Fruit fly (Drosophila melanogaster): Measurements from ENCODE around the gene PGRP-LD.

Gene PGRP-LD

DNA sequence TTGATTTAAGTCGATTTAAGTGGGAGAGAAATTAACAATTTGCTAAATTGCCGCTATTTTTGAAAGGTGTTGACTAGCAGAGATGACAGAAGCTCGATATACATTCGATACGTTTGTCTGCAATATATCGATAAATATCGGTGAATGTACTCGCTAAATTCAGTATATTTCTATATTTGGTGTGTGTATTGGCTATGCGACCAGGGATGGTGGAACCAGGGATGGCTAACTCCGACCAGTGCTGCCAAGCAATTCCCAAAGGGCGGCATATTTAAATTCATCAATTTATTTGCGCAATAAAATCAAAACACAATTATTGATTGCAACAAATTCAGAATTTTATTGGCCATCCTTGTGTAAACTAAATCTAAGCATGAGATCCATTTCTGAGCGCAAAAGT lies 33.2 kb downstream of the PGRP-LD start, which contains the start of gene mad2:
mad2 (minus strand) TSS at position 78 of the 400 bp plus-strand sequence.
- peak; percentile 98 for TF ChIP-seq pzg (GFP tag; optimal IDR thresholded peaks at IDR 0.05)
- no peak for TF ChIP-seq shn (GFP tag; optimal IDR thresholded peaks at IDR 0.05)
- no peak for TF ChIP-seq nom (GFP tag; optimal IDR thresholded peaks at IDR 0.05)
- TF ChIP-seq gsb (GFP tag; IDR thresholded peaks at IDR 0.05), result no peak
- no peak for TF ChIP-seq dimm (GFP tag; IDR thresholded peaks at IDR 0.05)
- no peak for TF ChIP-seq Tbp (GFP tag; optimal IDR thresholded peaks at IDR 0.05)
- peak; percentile 34 for TF ChIP-seq NC2β (GFP tag; optimal IDR thresholded peaks at IDR 0.05)
- TF ChIP-seq insv (GFP tag; optimal IDR thresholded peaks at IDR 0.05), result peak in 1 of 2 experiments; percentile 44
- TF ChIP-seq CG4360 (GFP tag; IDR thresholded peaks at IDR 0.05), result no peak
- no peak for TF ChIP-seq CG17359 (tag; optimal IDR thresholded peaks at IDR 0.05)
- no peak for TF ChIP-seq Antp (GFP tag; optimal IDR thresholded peaks at IDR 0.05)
- no peak for TF ChIP-seq CG2678 (tag; optimal IDR thresholded peaks at IDR 0.05)
- no peak for TF ChIP-seq CG17802 (tag; optimal IDR thresholded peaks at IDR 0.05)
- peak; percentile 65 for TF ChIP-seq CG12769 (tag; optimal IDR thresholded peaks at IDR 0.05)
- TF ChIP-seq CG15269 (tag; optimal IDR thresholded peaks at IDR 0.05), result no peak
- peak; percentile 27 for TF ChIP-seq Nf-YB (GFP tag; optimal IDR thresholded peaks at IDR 0.05)
- TF ChIP-seq Neu2 (GFP tag; optimal IDR thresholded peaks at IDR 0.05; ENCODE audit: borderline replicate concordance), result no peak
- TF ChIP-seq H15 (GFP tag; IDR thresholded peaks at IDR 0.05), result no peak
- TF ChIP-seq peb (GFP tag; IDR thresholded peaks at IDR 0.05), result no peak
- peak; percentile 31 for TF ChIP-seq CTCF (GFP tag; optimal IDR thresholded peaks at IDR 0.05)
- TF ChIP-seq CG1603 (tag; optimal IDR thresholded peaks at IDR 0.05), result peak; percentile 93
- peak; percentile 9 for TF ChIP-seq CG7987 (GFP tag; optimal IDR thresholded peaks at IDR 0.05)
- TF ChIP-seq sd (tag; optimal IDR thresholded peaks at IDR 0.05), result peak; percentile 3
- TF ChIP-seq ERR (GFP tag; optimal IDR thresholded peaks at IDR 0.05), result peak; percentile 64
- no peak for TF ChIP-seq Hr78 (GFP tag; optimal IDR thresholded peaks at IDR 0.05)
- no peak for TF ChIP-seq Ptx1 (GFP tag; IDR thresholded peaks at IDR 0.05)
- no peak for TF ChIP-seq CG2129 (GFP tag; IDR thresholded peaks at IDR 0.05; ENCODE audit: partially characterized antibody)
- TF ChIP-seq tin (GFP tag; optimal IDR thresholded peaks at IDR 0.05), result no peak
- no peak for TF ChIP-seq sr (GFP tag; IDR thresholded peaks at IDR 0.05)
- TF ChIP-seq zen2 (GFP tag; IDR thresholded peaks at IDR 0.05; ENCODE audit: partially characterized antibody), result no peak
- TF ChIP-seq hkb (optimal IDR thresholded peaks at IDR 0.05), result peak; percentile 72
- TF ChIP-seq hkb (GFP tag; IDR thresholded peaks at IDR 0.05), result no peak
- peak; percentile 78 for TF ChIP-seq Opbp (GFP tag; IDR thresholded peaks at IDR 0.05; ENCODE audit: partially characterized antibody)
- peak; percentile 40 for TF ChIP-seq CG13894 (tag; optimal IDR thresholded peaks at IDR 0.05)
- no peak for TF ChIP-seq sqz (GFP tag; optimal IDR thresholded peaks at IDR 0.05)
- no peak for TF ChIP-seq CG4707 (GFP tag; optimal IDR thresholded peaks at IDR 0.05)
- TF ChIP-seq sc (optimal IDR thresholded peaks at IDR 0.05), result no peak
- no peak for TF ChIP-seq sc (GFP tag; optimal IDR thresholded peaks at IDR 0.05)
- peak; percentile 20; the same call in 1 of the 3 replicates for TF ChIP-seq CG11456 (GFP tag; IDR thresholded peaks at IDR 0.05)
- peak; percentile 47 for TF ChIP-seq CG2202 (tag; optimal IDR thresholded peaks at IDR 0.05)
- TF ChIP-seq ac (GFP tag; optimal IDR thresholded peaks at IDR 0.05), result no peak
- no peak for TF ChIP-seq Hr39 (optimal IDR thresholded peaks at IDR 0.05)
- TF ChIP-seq CG1233 (GFP tag; optimal IDR thresholded peaks at IDR 0.05), result no peak
- TF ChIP-seq CG30020 (tag; optimal IDR thresholded peaks at IDR 0.05), result peak; percentile 15
- peak; percentile 34 for TF ChIP-seq jumu (GFP tag; optimal IDR thresholded peaks at IDR 0.05)
- TF ChIP-seq CG13775 (GFP tag; optimal IDR thresholded peaks at IDR 0.05), result no peak
- TF ChIP-seq CG33213 (GFP tag; optimal IDR thresholded peaks at IDR 0.05), result peak; percentile 66
- peak; percentile 16 for TF ChIP-seq CG4617 (GFP tag; optimal IDR thresholded peaks at IDR 0.05; ENCODE audit: borderline replicate concordance)
- TF ChIP-seq CG7963 (GFP tag; IDR thresholded peaks at IDR 0.05; ENCODE audit: partially characterized antibody), result peak; percentile 54; the same call in 1 of the 3 replicates
- TF ChIP-seq Hmr (GFP tag; optimal IDR thresholded peaks at IDR 0.05), result peak; percentile 75
- TF ChIP-seq Mad (GFP tag; optimal IDR thresholded peaks at IDR 0.05), result peak; percentile 47
- peak; percentile 22 for TF ChIP-seq trem (tag; optimal IDR thresholded peaks at IDR 0.05)
